Worm (Caenorhabditis elegans) whole organism, late embryonic: ENCODE measurements around the gene R102.10.

ENCODE experiments used
- ceh-24 ChIP-seq: sonication (generic microtip); optimal IDR thresholded peaks from 2 replicates; lab custom pipeline; 2016; ENCODE audit warnings: mild to moderate bottlenecking, missing genetic modification characterization, missing compliant biosample characterization
- ceh-9 ChIP-seq: sonication (generic microtip); optimal IDR thresholded peaks from 2 replicates; lab custom pipeline; 2016; ENCODE audit warnings: mild to moderate bottlenecking, missing genetic modification characterization, inconsistent platforms, missing compliant biosample characterization
- fax-1 ChIP-seq: sonication (generic microtip); optimal IDR thresholded peaks from 2 replicates; lab custom pipeline; 2016; ENCODE audit warnings: missing genotype, missing genetic modification characterization, missing compliant biosample characterization
- hlh-15 ChIP-seq: sonication (generic microtip); optimal IDR thresholded peaks from 2 replicates; lab custom pipeline; 2016; ENCODE audit warnings: missing genetic modification characterization, missing compliant biosample characterization
- hlh-30 ChIP-seq: sonication (generic microtip); optimal IDR thresholded peaks from 2 replicates; lab custom pipeline; 2017; ENCODE audit warnings: antibody characterized with exemption, missing genetic modification characterization, missing compliant biosample characterization; ENCODE audit not compliant: insufficient read depth

DNA sequence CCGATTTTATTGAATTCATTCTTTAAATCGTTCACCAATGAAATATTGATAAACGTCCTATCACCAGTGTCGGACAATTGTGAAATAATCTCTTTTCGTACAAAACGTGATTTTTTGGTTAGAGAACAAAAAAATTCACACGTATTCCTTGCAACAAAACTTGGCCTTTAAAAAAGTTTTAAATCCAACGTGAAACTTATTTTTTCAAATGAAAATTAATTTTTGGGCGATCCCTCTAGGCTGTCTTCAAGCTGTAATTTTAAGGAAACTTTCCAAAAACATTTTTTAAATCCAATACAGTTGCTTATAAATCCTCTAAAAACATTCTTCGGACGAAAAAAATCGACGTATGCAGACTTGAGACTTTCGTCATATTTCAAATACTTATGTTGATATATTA is 49.4 kb downstream of the R102.10 start, which contains the start of gene T25B9.5:
- TF ChIP-seq ceh-9 (tag; lab: Kevin White, UChicago) = no peak
- TF ChIP-seq hlh-15 = no peak
- no peak for TF ChIP-seq hlh-30 (tag; lab: Kevin White, UChicago)
- TF ChIP-seq ceh-24 (tag; lab: Kevin White, UChicago) = no peak
- no peak for TF ChIP-seq fax-1
